Worm (Caenorhabditis elegans): ENCODE results near the gene T25B2.4.

T25B2.4 gene

ce11 chrX:6207687-6208088, 29.6 kb downstream of the T25B2.4 start, which contains the start of gene T13C5.6 (continued):
- peak; percentile 91 for TF ChIP-seq bed-3 (GFP tag; optimal IDR thresholded peaks at IDR 0.05)
- peak; percentile 96 for TF ChIP-seq lin-32 (GFP tag; optimal IDR thresholded peaks at IDR 0.05)
- no peak for TF ChIP-seq snpc-4 (tag; optimal IDR thresholded peaks at IDR 0.05)
- TF ChIP-seq blmp-1 (tag; optimal IDR thresholded peaks at IDR 0.05), result no peak

ce11 chrX:6208463-6208862, 30.4 kb downstream of the T25B2.4 start, which contains the start of gene C14F11.7:
C14F11.7 (minus strand) TSS chrX:6208563.
- TF ChIP-seq mep-1 (tag; optimal IDR thresholded peaks at IDR 0.05) (no peak), ceh-39 (tag; optimal IDR thresholded peaks at IDR 0.05) (no peak), zip-8 (tag; optimal IDR thresholded peaks at IDR 0.05) (no peak), blmp-1 (tag; optimal IDR thresholded peaks at IDR 0.05) (no peak), ztf-11 (tag; optimal IDR thresholded peaks at IDR 0.05) (no peak), nhr-2 (tag; optimal IDR thresholded peaks at IDR 0.05) (no peak), unc-39 (tag; optimal IDR thresholded peaks at IDR 0.05) (no peak), ceh-83 (GFP tag; optimal IDR thresholded peaks at IDR 0.05) (no peak), snpc-4 (tag; optimal IDR thresholded peaks at IDR 0.05) (no peak), M03D4.4 (tag; optimal IDR thresholded peaks at IDR 0.05) (no peak), unc-120 (tag; optimal IDR thresholded peaks at IDR 0.05; ENCODE audit: poor library complexity, severe bottlenecking) (no peak), cnd-1 (tag; optimal IDR thresholded peaks at IDR 0.05) (no peak), ces-1 (GFP tag; optimal IDR thresholded peaks at IDR 0.05) (no peak), ham-2 (GFP tag; optimal IDR thresholded peaks at IDR 0.05) (no peak), nhr-12 (tag; optimal IDR thresholded peaks at IDR 0.05) (no peak), lsy-2 (tag; optimal IDR thresholded peaks at IDR 0.05) (no peak), ceh-43 (GFP tag; optimal IDR thresholded peaks at IDR 0.05) (no peak)

- TF ChIP-seq ceh-43 (GFP tag; optimal IDR thresholded peaks at IDR 0.05) (peak; percentile 55), lsy-2 (tag; optimal IDR thresholded peaks at IDR 0.05) (no peak), ces-1 (GFP tag; optimal IDR thresholded peaks at IDR 0.05) (peak; percentile 88), ceh-39 (tag; optimal IDR thresholded peaks at IDR 0.05) (no peak)
Observed at ce11 chrX:6211322-6211820, 33.3 kb downstream of the T25B2.4 start.

ce11 chrX:6216551-6216950, 38.5 kb downstream of the T25B2.4 start, which contains the start of gene lrch-1:
lrch-1 (minus strand) TSS chrX:6216651.
- TF ChIP-seq sem-2 (GFP tag; optimal IDR thresholded peaks at IDR 0.05) (no peak), pha-4 (tag; optimal IDR thresholded peaks at IDR 0.05) (no peak), sptf-1 (tag; optimal IDR thresholded peaks at IDR 0.05) (no peak), drap-1 (GFP tag; optimal IDR thresholded peaks at IDR 0.05) (no peak), ceh-39 (tag; optimal IDR thresholded peaks at IDR 0.05) (no peak), elt-1 (tag; optimal IDR thresholded peaks at IDR 0.05; ENCODE audit: borderline replicate concordance, insufficient read depth) (no peak), flh-1 (GFP tag; optimal IDR thresholded peaks at IDR 0.05) (no peak), unc-62 (GFP tag; optimal IDR thresholded peaks at IDR 0.05) (no peak)

ce11 chrX:6219892-6220291, 41.8 kb downstream of the T25B2.4 start:
- TF ChIP-seq nhr-12 (tag; optimal IDR thresholded peaks at IDR 0.05) (no peak), mab-5 (tag; optimal IDR thresholded peaks at IDR 0.05) (no peak), mep-1 (tag; optimal IDR thresholded peaks at IDR 0.05) (peak; percentile 18), lin-32 (GFP tag; optimal IDR thresholded peaks at IDR 0.05) (peak; percentile 29), ceh-83 (GFP tag; optimal IDR thresholded peaks at IDR 0.05) (peak; percentile 72), nhr-76 (tag; optimal IDR thresholded peaks at IDR 0.05) (no peak), zip-8 (tag; optimal IDR thresholded peaks at IDR 0.05) (no peak), M03D4.4 (tag; optimal IDR thresholded peaks at IDR 0.05) (peak; percentile 55), sptf-1 (tag; optimal IDR thresholded peaks at IDR 0.05) (peak; percentile 82), ces-1 (GFP tag; optimal IDR thresholded peaks at IDR 0.05) (peak; percentile 7), nhr-2 (tag; optimal IDR thresholded peaks at IDR 0.05) (no peak), nhr-28 (tag; optimal IDR thresholded peaks at IDR 0.05) (no peak), lin-13 (tag; optimal IDR thresholded peaks at IDR 0.05) (peak; percentile 21), drap-1 (GFP tag; optimal IDR thresholded peaks at IDR 0.05) (peak; percentile 68), ceh-39 (tag; optimal IDR thresholded peaks at IDR 0.05) (no peak), ceh-43 (GFP tag; optimal IDR thresholded peaks at IDR 0.05) (peak; percentile 20), flh-1 (GFP tag; optimal IDR thresholded peaks at IDR 0.05) (no peak), hlh-1 (tag; optimal IDR thresholded peaks at IDR 0.05) (peak; percentile 5), tbx-8 (GFP tag; optimal IDR thresholded peaks at IDR 0.05) (no peak), elt-3 (tag; optimal IDR thresholded peaks at IDR 0.05) (no peak), elt-1 (tag; optimal IDR thresholded peaks at IDR 0.05; ENCODE audit: borderline replicate concordance, insufficient read depth) (no peak), unc-120 (tag; optimal IDR thresholded peaks at IDR 0.05; ENCODE audit: poor library complexity, severe bottlenecking) (peak; percentile 33), cnd-1 (tag; optimal IDR thresholded peaks at IDR 0.05) (peak; percentile 40), mls-2 (tag; optimal IDR thresholded peaks at IDR 0.05) (peak; percentile 57), bed-3 (GFP tag; optimal IDR thresholded peaks at IDR 0.05) (peak; percentile 56)
